Worm (Caenorhabditis elegans) whole organism, mixed stage, embryonic: ENCODE results near the gene sir-2.3.

ENCODE experiments used
- blmp-1 ChIP-seq: fragments of 150-350 bp; optimal IDR thresholded peaks from 2 replicates; lab custom pipeline; 2014; ENCODE audit warnings: missing biosample characterization, missing genetic modification characterization
- ceh-43 ChIP-seq: fragments of 200-800 bp; sonication (Bioruptor generic); optimal IDR thresholded peaks from 2 replicates; lab custom pipeline; 2018; ENCODE audit warnings: mild to moderate bottlenecking, missing genetic modification characterization, moderate library complexity, missing compliant biosample characterization
- ceh-83 ChIP-seq: fragments of 200-800 bp; sonication (Bioruptor generic); optimal IDR thresholded peaks from 2 replicates; lab custom pipeline; 2018; ENCODE audit warnings: mild to moderate bottlenecking, missing genetic modification characterization, missing compliant biosample characterization
- elt-1 ChIP-seq: sonication (generic microtip); optimal IDR thresholded peaks from 2 replicates; lab custom pipeline; 2017; ENCODE audit warnings: missing genetic modification characterization, mild to moderate bottlenecking, missing compliant biosample characterization, antibody characterized with exemption, moderate library complexity, borderline replicate concordance; ENCODE audit not compliant: insufficient read depth
- lin-32 ChIP-seq: fragments of 200-800 bp; sonication (Bioruptor generic); optimal IDR thresholded peaks from 2 replicates; lab custom pipeline; 2018; ENCODE audit warnings: mild to moderate bottlenecking, missing genetic modification characterization, missing compliant biosample characterization
- mep-1 ChIP-seq: fragments of 150-350 bp; optimal IDR thresholded peaks from 2 replicates; lab custom pipeline; 2017; ENCODE audit warnings: missing biosample characterization, missing genetic modification reagents, missing genetic modification characterization, inconsistent platforms
- nhr-12 ChIP-seq: fragments of 150-350 bp; optimal IDR thresholded peaks from 2 replicates; lab custom pipeline; 2014; ENCODE audit warnings: missing biosample characterization, missing genetic modification characterization
- nhr-28 ChIP-seq: fragments of 150-350 bp; optimal IDR thresholded peaks from 2 replicates; lab custom pipeline; 2014; ENCODE audit warnings: missing biosample characterization, missing genetic modification characterization
- pha-4 ChIP-seq: fragments of 150-350 bp; optimal IDR thresholded peaks from 2 replicates; lab custom pipeline; 2018; ENCODE audit warnings: missing biosample characterization, missing genetic modification reagents, missing genetic modification characterization
- tbx-8 ChIP-seq: fragments of 200-800 bp; sonication (Bioruptor generic); optimal IDR thresholded peaks from 2 replicates; lab custom pipeline; 2018; ENCODE audit warnings: mild to moderate bottlenecking, missing genetic modification characterization, moderate library complexity, missing compliant biosample characterization
- unc-62 ChIP-seq: fragments of 150-350 bp; optimal IDR thresholded peaks from 2 replicates; lab custom pipeline; 2014; ENCODE audit warnings: missing biosample characterization, missing genetic modification reagents, missing genetic modification characterization

- TF ChIP-seq mep-1 (tag; lab: Kevin White, UChicago) (no peak), elt-1 (no peak), nhr-28 (tag; lab: Kevin White, UChicago) (no peak), unc-62 (no peak), pha-4 (tag; lab: Kevin White, UChicago) (no peak), blmp-1 (tag; lab: Kevin White, UChicago) (no peak), ceh-43 (GFP tag; lab: Kevin White, UChicago) (no peak), tbx-8 (GFP tag; lab: Kevin White, UChicago) (no peak), ceh-83 (GFP tag; lab: Kevin White, UChicago) (no peak), nhr-12 (tag; lab: Kevin White, UChicago) (no peak), lin-32 (GFP tag; lab: Kevin White, UChicago) (no peak)
Observed at ce11 chrX:13348417-13348816, 16.9 kb downstream of the sir-2.3 start.
